Fruit fly (Drosophila melanogaster) whole organism, embryonic: ENCODE data around the gene al.
A peak's percentile ranks its signal among the peaks of the same experiment; 100 is the strongest.

Experiments used
- CG10267 ChIP-seq: fragments of 200-800 bp; sonication (Bioruptor generic); optimal IDR thresholded peaks from 2 replicates; lab custom pipeline; 2018; ENCODE audit warnings: missing biosample characterization, mild to moderate bottlenecking, missing genetic modification characterization, moderate library complexity
- CG10462 ChIP-seq: fragments of 200-800 bp; sonication (Bioruptor generic); optimal IDR thresholded peaks from 2 replicates; lab custom pipeline; 2016; ENCODE audit warnings: missing biosample characterization, missing genetic modification characterization
- CG10565 ChIP-seq: fragments of 200-800 bp; sonication (Bioruptor generic); optimal IDR thresholded peaks from 3 replicates; lab custom pipeline; 2016; ENCODE audit warnings: missing biosample characterization, mild to moderate bottlenecking, missing genetic modification characterization
- CG11696 ChIP-seq: fragments of 200-800 bp; sonication (Bioruptor generic); IDR thresholded peaks from 2 replicates; pipeline ENCODE4 v1.3.6; 2022; ENCODE audit warnings: missing biosample characterization, missing genetic modification characterization
- CG1233 ChIP-seq: fragments of 200-800 bp; sonication (Bioruptor generic); optimal IDR thresholded peaks from 4 replicates; lab custom pipeline; 2018; ENCODE audit warnings: missing biosample characterization, mild to moderate bottlenecking, missing genetic modification characterization
- CG13894 ChIP-seq: fragments of 200-800 bp; sonication (Bioruptor generic); optimal IDR thresholded peaks from 3 replicates; lab custom pipeline; 2018; ENCODE audit warnings: missing biosample characterization, mild to moderate bottlenecking, missing genetic modification characterization, moderate library complexity
- CG18011 ChIP-seq: fragments of 200-800 bp; sonication (Bioruptor generic); optimal IDR thresholded peaks from 2 replicates; lab custom pipeline; 2017; ENCODE audit warnings: missing biosample characterization, missing genetic modification characterization, mild to moderate bottlenecking, moderate library complexity, missing genotype
- CG31388 ChIP-seq: fragments of 200-800 bp; sonication (Bioruptor generic); optimal IDR thresholded peaks from 2 replicates; lab custom pipeline; 2016; ENCODE audit warnings: missing biosample characterization, missing genetic modification characterization
- CG32767 ChIP-seq: fragments of 200-800 bp; sonication (Bioruptor generic); IDR thresholded peaks from 2 replicates; pipeline ENCODE4 v1.3.6; 2022; ENCODE audit warnings: missing biosample characterization, missing genetic modification characterization
- CG4328 ChIP-seq: fragments of 200-800 bp; sonication (Bioruptor generic); optimal IDR thresholded peaks from 3 replicates; lab custom pipeline; 2017; ENCODE audit warnings: missing biosample characterization, missing genetic modification reagents, missing genetic modification characterization
- CG4424 ChIP-seq: fragments of 200-800 bp; sonication (Bioruptor generic); optimal IDR thresholded peaks from 3 replicates; lab custom pipeline; 2016; ENCODE audit warnings: missing biosample characterization, missing genetic modification characterization
- CG5245 ChIP-seq: fragments of 200-800 bp; sonication (Bioruptor generic); optimal IDR thresholded peaks from 3 replicates; lab custom pipeline; 2016; ENCODE audit warnings: missing biosample characterization, missing genetic modification characterization
- CG5953 ChIP-seq: fragments of 200-800 bp; sonication (Bioruptor generic); IDR thresholded peaks from 2 replicates; pipeline ENCODE4 v1.3.6; 2022; ENCODE audit warnings: missing biosample characterization, missing genetic modification characterization
- CG7839 ChIP-seq: fragments of 200-800 bp; sonication (Bioruptor generic); optimal IDR thresholded peaks from 3 replicates; lab custom pipeline; 2018; ENCODE audit warnings: missing biosample characterization, mild to moderate bottlenecking, missing genetic modification characterization, moderate library complexity
- CG8478 ChIP-seq: fragments of >200 bp; optimal IDR thresholded peaks from 2 replicates; lab custom pipeline; 2018
- Deaf1 ChIP-seq: fragments of 200-800 bp; optimal IDR thresholded peaks from 3 replicates; lab custom pipeline; 2019; ENCODE audit warnings: missing biosample characterization, mild to moderate bottlenecking, missing genetic modification characterization, moderate library complexity
- Dek ChIP-seq: fragments of 200-800 bp; sonication (Bioruptor generic); optimal IDR thresholded peaks from 3 replicates; lab custom pipeline; 2019; ENCODE audit warnings: missing biosample characterization, mild to moderate bottlenecking, missing genetic modification characterization, moderate library complexity
- ERR ChIP-seq: fragments of 200-800 bp; sonication (Bioruptor generic); optimal IDR thresholded peaks from 2 replicates; lab custom pipeline; 2016; ENCODE audit warnings: missing biosample characterization, missing genetic modification characterization
- Eip74EF ChIP-seq, 2 experiments: fragments of 200-800 bp in 1 of 2; fragments of >200 bp in 1 of 2; sonication (Bioruptor generic) in 1 of 2; optimal IDR thresholded peaks; 2 replicates each; lab custom pipeline; 2017 to 2019; ENCODE audit warnings: missing biosample characterization in 2 of 2, missing genetic modification characterization in 2 of 2, mild to moderate bottlenecking in 1 of 2, moderate library complexity in 1 of 2
- HmgD ChIP-seq: fragments of 200-800 bp; sonication (Bioruptor generic); optimal IDR thresholded peaks from 3 replicates; lab custom pipeline; 2016; ENCODE audit warnings: missing biosample characterization, missing genetic modification characterization
- Hr51 ChIP-seq, 2 experiments: fragments of 200-800 bp; sonication (Bioruptor generic); optimal IDR thresholded peaks; 2 replicates in 1 of 2; 3 replicates in 1 of 2; lab custom pipeline; 2016 to 2018; ENCODE audit warnings: missing biosample characterization in 2 of 2, missing genetic modification characterization in 2 of 2, mild to moderate bottlenecking in 1 of 2, moderate library complexity in 1 of 2
- Max ChIP-seq: fragments of 200-800 bp; sonication (Bioruptor generic); optimal IDR thresholded peaks from 2 replicates; lab custom pipeline; 2016; ENCODE audit warnings: missing biosample characterization, mild to moderate bottlenecking, missing genetic modification characterization
- Meics ChIP-seq: fragments of 200-800 bp; sonication (Bioruptor generic); optimal IDR thresholded peaks from 2 replicates; lab custom pipeline; 2017; ENCODE audit warnings: missing biosample characterization, mild to moderate bottlenecking, missing genetic modification characterization
- Nf-YA ChIP-seq: fragments of 200-800 bp; sonication (Bioruptor generic); IDR thresholded peaks from 2 replicates; pipeline ENCODE4 v1.3.6; 2022; ENCODE audit warnings: missing biosample characterization, missing genetic modification characterization
- Oaz ChIP-seq: fragments of 200-800 bp; sonication (Bioruptor generic); IDR thresholded peaks from 2 replicates; pipeline ENCODE4 v1.3.6; 2022; ENCODE audit warnings: missing biosample characterization, missing genetic modification characterization
- Opbp ChIP-seq: fragments of 200-800 bp; sonication (Bioruptor generic); IDR thresholded peaks from 3 replicates; pipeline ENCODE4 v1.3.6; 2022; ENCODE audit warnings: missing biosample characterization, missing genetic modification characterization; ENCODE audit not compliant: partially characterized antibody
- PHDP ChIP-seq: fragments of 200-800 bp; sonication (Bioruptor generic); optimal IDR thresholded peaks from 3 replicates; lab custom pipeline; 2018; ENCODE audit warnings: missing biosample characterization, mild to moderate bottlenecking, missing genetic modification characterization, moderate library complexity
- Poxn ChIP-seq: fragments of 200-800 bp; sonication (Bioruptor generic); IDR thresholded peaks from 2 replicates; pipeline ENCODE4 v1.3.6; 2022; ENCODE audit warnings: missing biosample characterization, missing genetic modification characterization
- Side ChIP-seq: fragments of 200-800 bp; sonication (Bioruptor generic); optimal IDR thresholded peaks from 2 replicates; lab custom pipeline; 2016; ENCODE audit warnings: missing biosample characterization, missing genetic modification characterization
- Vsx1 ChIP-seq: fragments of 200-800 bp; sonication (Bioruptor generic); optimal IDR thresholded peaks from 2 replicates; lab custom pipeline; 2017; ENCODE audit warnings: missing biosample characterization, mild to moderate bottlenecking, missing genetic modification characterization, missing genetic modification reagents
- ap ChIP-seq: fragments of 200-800 bp; sonication (Bioruptor generic); IDR thresholded peaks from 2 replicates; pipeline ENCODE4 v1.3.6; 2022; ENCODE audit warnings: missing biosample characterization, missing genetic modification characterization
- az2 ChIP-seq: fragments of 200-800 bp; sonication (Bioruptor generic); optimal IDR thresholded peaks from 3 replicates; lab custom pipeline; 2016; ENCODE audit warnings: missing biosample characterization, missing genetic modification characterization
- cad ChIP-seq: fragments of >200 bp; optimal IDR thresholded peaks from 2 replicates; lab custom pipeline; 2017; ENCODE audit warnings: missing biosample characterization, missing genetic modification characterization
- chinmo ChIP-seq: fragments of 200-800 bp; sonication (Bioruptor generic); IDR thresholded peaks from 4 replicates; pipeline ENCODE4 v1.3.6; 2022; ENCODE audit warnings: missing biosample characterization, missing genetic modification characterization; ENCODE audit not compliant: partially characterized antibody
- cwo ChIP-seq: fragments of 200-800 bp; sonication (Bioruptor generic); optimal IDR thresholded peaks from 3 replicates; lab custom pipeline; 2017; ENCODE audit warnings: missing biosample characterization, missing genetic modification characterization, mild to moderate bottlenecking, moderate library complexity, missing genetic modification reagents
- en ChIP-seq: fragments of 200-800 bp; sonication (Bioruptor generic); optimal IDR thresholded peaks from 2 replicates; lab custom pipeline; 2016; ENCODE audit warnings: missing biosample characterization, missing genetic modification characterization
- esg ChIP-seq: fragments of 200-800 bp; sonication (Bioruptor generic); conservative IDR thresholded peaks from 2 replicates; pipeline ENCODE4 v1.3.6; 2022; ENCODE audit warnings: missing biosample characterization, missing genetic modification characterization
- gce ChIP-seq: fragments of 200-800 bp; sonication (Bioruptor generic); IDR thresholded peaks from 3 replicates; pipeline ENCODE4 v1.3.6; 2022; ENCODE audit warnings: missing biosample characterization, missing genetic modification characterization
- inv ChIP-seq: fragments of 200-800 bp; sonication (Bioruptor generic); IDR thresholded peaks from 2 replicates; pipeline ENCODE4 v1.3.6; 2022; ENCODE audit warnings: missing biosample characterization, missing genetic modification characterization; ENCODE audit not compliant: partially characterized antibody
- pan ChIP-seq, 4 experiments: fragments of >200 bp in 3 of 4; fragments of 200-800 bp in 1 of 4; sonication (Bioruptor generic) in 1 of 4; optimal IDR thresholded peaks in 3 of 4; IDR thresholded peaks in 1 of 4; 2 replicates each; pipeline versions ENCODE4 v1.3.6 to Lab custom; 2017 to 2022; ENCODE audit warnings: missing biosample characterization in 2 of 4, missing genetic modification characterization in 2 of 4, mixed read lengths in 1 of 4
- prd ChIP-seq, 3 experiments: fragments of >200 bp in 2 of 3; fragments of 200-800 bp in 1 of 3; sonication (Bioruptor generic) in 1 of 3; optimal IDR thresholded peaks in 2 of 3; IDR thresholded peaks in 1 of 3; 2 replicates in 2 of 3; 3 replicates in 1 of 3; pipeline versions ENCODE4 v1.3.6 to Lab custom; 2017 to 2022; ENCODE audit warnings: missing biosample characterization in 1 of 3, missing genetic modification characterization in 1 of 3
- repo ChIP-seq: fragments of 200-800 bp; sonication (Bioruptor generic); optimal IDR thresholded peaks from 2 replicates; lab custom pipeline; 2016; ENCODE audit warnings: missing biosample characterization, missing genetic modification characterization
- row ChIP-seq: fragments of 200-800 bp; sonication (Bioruptor generic); IDR thresholded peaks from 3 replicates; pipeline ENCODE4 v1.3.6; 2022; ENCODE audit warnings: missing biosample characterization, missing genetic modification characterization
- sd ChIP-seq: fragments of 200-800 bp; sonication (Bioruptor generic); optimal IDR thresholded peaks from 3 replicates; lab custom pipeline; 2018; ENCODE audit warnings: missing biosample characterization, mild to moderate bottlenecking, missing genetic modification characterization, moderate library complexity
- sim ChIP-seq: fragments of 200-800 bp; sonication (Bioruptor generic); IDR thresholded peaks from 2 replicates; pipeline ENCODE4 v1.3.6; 2022; ENCODE audit warnings: missing biosample characterization, missing genetic modification characterization
- tna ChIP-seq: fragments of 200-800 bp; sonication (Bioruptor generic); IDR thresholded peaks from 2 replicates; pipeline ENCODE4 v1.3.6; 2022; ENCODE audit warnings: missing biosample characterization, missing genetic modification characterization; ENCODE audit not compliant: partially characterized antibody
- unpg ChIP-seq: fragments of 200-800 bp; sonication (Bioruptor generic); optimal IDR thresholded peaks from 3 replicates; lab custom pipeline; 2018; ENCODE audit warnings: missing biosample characterization, mild to moderate bottlenecking, missing genetic modification characterization, moderate library complexity

Gene al

dm6 chr2L:434439-434838 is 56.5 kb downstream of the al start:
- TF ChIP-seq CG13894 (tag; lab: Kevin White, UChicago) (peak; percentile 89), Meics (GFP tag; lab: Kevin White, UChicago) (no peak), chinmo (GFP tag; lab: Robert Waterston, UW) (0 out of 4 replicates have a peak, but pooled peaks have one; percentile 52), cad (no peak), sd (peak; percentile 53)

dm6 chr2L:435311-435806 is 57.4 kb downstream of the al start:
- TF ChIP-seq unpg (GFP tag; lab: Kevin White, UChicago) (peak; percentile 46), pan (optimal IDR thresholded peaks at IDR 0.05; lab: Kevin White, UChicago) (no peak), pan (GFP tag; optimal IDR thresholded peaks at IDR 0.05 in 1 of 2, IDR thresholded peaks at IDR 0.05 in 1 of 2) (peak in 1 of 2 experiments; percentile 55), CG32767 (GFP tag; lab: Robert Waterston, UW) (0 out of 2 replicates have a peak, but pooled peaks have one; percentile 38), Eip74EF (GFP tag; optimal IDR thresholded peaks at IDR 0.05; lab: Kevin White, UChicago) (peak in 1 of 2 experiments; percentile 16), CG31388 (GFP tag; lab: Kevin White, UChicago) (no peak), CG18011 (GFP tag; lab: Kevin White, UChicago) (no peak), CG5245 (GFP tag; lab: Kevin White, UChicago) (no peak), CG7839 (peak; percentile 28), CG8478 (lab: Kevin White, UChicago) (no peak), tna (GFP tag; lab: Robert Waterston, UW) (no peak), CG10565 (GFP tag; lab: Kevin White, UChicago) (no peak), Poxn (no peak), en (GFP tag; lab: Kevin White, UChicago) (no peak), HmgD (no peak), Oaz (no peak), az2 (GFP tag; lab: Kevin White, UChicago) (peak; percentile 17), CG4424 (GFP tag; lab: Kevin White, UChicago) (no peak), ERR (no peak), CG5953 (GFP tag; lab: Robert Waterston, UW) (0 out of 2 replicates have a peak, but pooled peaks have one; percentile 10), ap (GFP tag; lab: Robert Waterston, UW) (0 out of 2 replicates have a peak, but pooled peaks have one; percentile 36), Vsx1 (GFP tag; lab: Kevin White, UChicago) (no peak), Max (GFP tag; lab: Kevin White, UChicago) (no peak), CG10267 (tag; lab: Kevin White, UChicago) (peak; percentile 4), Nf-YA (GFP tag; lab: Robert Waterston, UW) (no peak), esg (GFP tag; lab: Robert Waterston, UW) (no peak), CG11696 (GFP tag; lab: Robert Waterston, UW) (no peak), CG10462 (no peak), CG4328 (GFP tag; lab: Kevin White, UChicago) (no peak), CG1233 (GFP tag; lab: Kevin White, UChicago) (no peak), Opbp (GFP tag; lab: Robert Waterston, UW) (no peak), Deaf1 (tag; lab: Kevin White, UChicago) (peak; percentile 43), repo (GFP tag; lab: Kevin White, UChicago) (no peak), PHDP (tag; lab: Kevin White, UChicago) (peak; percentile 11), Hr51 (GFP tag; optimal IDR thresholded peaks at IDR 0.05; lab: Kevin White, UChicago) (peak in 1 of 2 experiments; percentile 61), cwo (no peak), row (GFP tag; lab: Robert Waterston, UW) (peak; percentile 44; the same call in 2 of the 3 replicates), sim (no peak), inv (GFP tag; lab: Robert Waterston, UW) (no peak), prd (optimal IDR thresholded peaks at IDR 0.05; lab: Kevin White, UChicago) (no peak), prd (GFP tag; IDR thresholded peaks at IDR 0.05; lab: Robert Waterston, UW) (peak; percentile 21; the same call in 1 of the 3 replicates), Dek (tag; lab: Kevin White, UChicago) (no peak), gce (GFP tag; lab: Robert Waterston, UW) (no peak), Side (GFP tag; lab: Kevin White, UChicago) (no peak)
